Worm (Caenorhabditis elegans) whole organism, L4 larva: ENCODE data around the gene dpy-9.

Experiments used
- F10B5.3 ChIP-seq: sonication (generic microtip); optimal IDR thresholded peaks from 2 replicates; lab custom pipeline; 2016; ENCODE audit warnings: mild to moderate bottlenecking, missing genetic modification characterization, missing compliant biosample characterization
- F44E2.7 ChIP-seq: fragments of 200-800 bp; sonication (Bioruptor generic); IDR thresholded peaks from 2 replicates; pipeline ENCODE4 v2.1.2; 2022; ENCODE audit warnings: missing genetic modification characterization, missing compliant biosample characterization
- R02D3.7 ChIP-seq: fragments of 150-350 bp; sonication (generic microtip); optimal IDR thresholded peaks from 3 replicates; lab custom pipeline; 2014; ENCODE audit warnings: missing biosample characterization, missing genetic modification characterization
- T20F7.1 ChIP-seq: fragments of 200-800 bp; sonication (Bioruptor generic); optimal IDR thresholded peaks from 2 replicates; lab custom pipeline; 2018; ENCODE audit warnings: mild to moderate bottlenecking, missing genetic modification characterization, missing compliant biosample characterization
- Y105C5A.15 ChIP-seq: fragments of 200-800 bp; sonication (Bioruptor generic); IDR thresholded peaks from 2 replicates; pipeline ENCODE4 v1.3.6; 2022; ENCODE audit warnings: missing genetic modification characterization, missing compliant biosample characterization
- Y75B8A.6 ChIP-seq: fragments of 200-800 bp; sonication (Bioruptor generic); IDR thresholded peaks from 2 replicates; pipeline ENCODE4 v1.3.6; 2022; ENCODE audit warnings: missing genetic modification reagents, missing genetic modification characterization, missing compliant biosample characterization
- arid-1 ChIP-seq: fragments of 200-800 bp; sonication (Bioruptor generic); conservative IDR thresholded peaks from 2 replicates; pipeline ENCODE4 v1.3.6; 2022; ENCODE audit warnings: missing genetic modification reagents, missing genetic modification characterization, missing compliant biosample characterization
- ceh-28 ChIP-seq: fragments of 150-350 bp; optimal IDR thresholded peaks from 2 replicates; lab custom pipeline; 2014; ENCODE audit warnings: missing biosample characterization, missing genetic modification reagents, missing genetic modification characterization
- cey-2 ChIP-seq: sonication (generic microtip); optimal IDR thresholded peaks from 3 replicates; lab custom pipeline; 2017; ENCODE audit warnings: missing genetic modification characterization, mild to moderate bottlenecking, missing compliant biosample characterization, antibody characterized with exemption, borderline replicate concordance; ENCODE audit not compliant: insufficient read depth
- ctbp-1 ChIP-seq: fragments of 200-800 bp; sonication (Bioruptor generic); IDR thresholded peaks from 2 replicates; pipeline ENCODE4 v1.3.6; 2022; ENCODE audit warnings: missing genetic modification reagents, missing genetic modification characterization, missing compliant biosample characterization
- daf-12 ChIP-seq: fragments of 150-350 bp; optimal IDR thresholded peaks from 2 replicates; lab custom pipeline; 2014; ENCODE audit warnings: missing biosample characterization, missing genetic modification reagents, missing genetic modification characterization
- daf-16 ChIP-seq, 3 experiments: sonication (generic microtip); optimal IDR thresholded peaks; 2 replicates each; lab custom pipeline; 2016 to 2017; ENCODE audit warnings: missing genetic modification characterization in 3 of 3, missing genetic modification reagents in 3 of 3, mild to moderate bottlenecking in 2 of 3, missing compliant biosample characterization in 2 of 3, missing biosample characterization in 1 of 3, moderate library complexity in 1 of 3
- dmd-6 ChIP-seq: fragments of 200-800 bp; sonication (Bioruptor generic); IDR thresholded peaks from 2 replicates; pipeline ENCODE4 v1.3.6; 2022; ENCODE audit warnings: missing genetic modification reagents, missing genetic modification characterization, missing compliant biosample characterization
- dmd-9 ChIP-seq: fragments of 200-800 bp; sonication (Bioruptor generic); IDR thresholded peaks from 2 replicates; pipeline ENCODE4 v1.3.6; 2022; ENCODE audit warnings: missing genetic modification reagents, missing genetic modification characterization, missing compliant biosample characterization
- dpl-1 ChIP-seq: fragments of 150-350 bp; optimal IDR thresholded peaks from 2 replicates; lab custom pipeline; 2014; ENCODE audit warnings: missing biosample characterization, missing genetic modification reagents, missing genetic modification characterization
- dve-1 ChIP-seq: sonication (generic microtip); optimal IDR thresholded peaks from 2 replicates; lab custom pipeline; 2017; ENCODE audit warnings: antibody characterized with exemption, mild to moderate bottlenecking, missing genetic modification characterization, missing compliant biosample characterization; ENCODE audit not compliant: insufficient read depth
- egl-43 ChIP-seq: fragments of 200-800 bp; sonication (Bioruptor generic); IDR thresholded peaks from 2 replicates; pipeline ENCODE4 v1.3.6; 2022; ENCODE audit warnings: missing genetic modification reagents, missing genetic modification characterization, missing compliant biosample characterization
- gei-8 ChIP-seq: fragments of 200-800 bp; sonication (Bioruptor generic); optimal IDR thresholded peaks from 2 replicates; lab custom pipeline; 2018; ENCODE audit warnings: mild to moderate bottlenecking, missing genetic modification characterization, missing compliant biosample characterization
- hif-1 ChIP-seq, 2 experiments: sonication (generic microtip); optimal IDR thresholded peaks; 2 replicates each; lab custom pipeline; 2016 to 2017; ENCODE audit warnings: missing compliant biosample characterization in 2 of 2, missing genetic modification characterization in 2 of 2, missing genetic modification reagents in 2 of 2, missing genotype in 2 of 2, mild to moderate bottlenecking in 1 of 2
- hlh-11 ChIP-seq: fragments of 200-800 bp; sonication (Bioruptor generic); optimal IDR thresholded peaks from 2 replicates; lab custom pipeline; 2018; ENCODE audit warnings: mild to moderate bottlenecking, missing genetic modification characterization, missing compliant biosample characterization
- hlh-30 ChIP-seq: sonication (generic microtip); optimal IDR thresholded peaks from 2 replicates; lab custom pipeline; 2017; ENCODE audit warnings: antibody characterized with exemption, mild to moderate bottlenecking, missing genetic modification characterization, missing compliant biosample characterization; ENCODE audit not compliant: insufficient read depth
- lin-1 ChIP-seq: fragments of 200-800 bp; sonication (Bioruptor generic); IDR thresholded peaks from 2 replicates; pipeline ENCODE4 v1.3.6; 2022; ENCODE audit warnings: missing genetic modification reagents, missing genetic modification characterization, missing compliant biosample characterization
- lin-15B ChIP-seq: fragments of 150-350 bp; sonication (generic microtip); optimal IDR thresholded peaks from 3 replicates; lab custom pipeline; 2014; ENCODE audit warnings: missing biosample characterization, missing genetic modification characterization
- lin-38 ChIP-seq: fragments of 200-800 bp; sonication (Bioruptor generic); IDR thresholded peaks from 2 replicates; pipeline ENCODE4 v1.3.6; 2022; ENCODE audit warnings: missing genetic modification reagents, missing genetic modification characterization, missing compliant biosample characterization
- mdl-1 ChIP-seq, 2 experiments: fragments of 150-350 bp in 1 of 2; sonication (generic microtip) in 1 of 2; optimal IDR thresholded peaks; 2 replicates each; lab custom pipeline; 2014 to 2017; ENCODE audit warnings: missing biosample characterization in 2 of 2, missing genetic modification characterization in 2 of 2
- mep-1 ChIP-seq: fragments of 150-350 bp; sonication (generic microtip); optimal IDR thresholded peaks from 3 replicates; lab custom pipeline; 2014; ENCODE audit warnings: missing biosample characterization, missing genetic modification characterization
- mes-2 ChIP-seq: sonication (generic microtip); optimal IDR thresholded peaks from 2 replicates; lab custom pipeline; 2016; ENCODE audit warnings: missing genotype, mild to moderate bottlenecking, missing genetic modification characterization, missing compliant biosample characterization; ENCODE audit not compliant: poor library complexity, severe bottlenecking
- mxl-3 ChIP-seq: fragments of 200-800 bp; sonication (Bioruptor generic); optimal IDR thresholded peaks from 2 replicates; lab custom pipeline; 2018; ENCODE audit warnings: mild to moderate bottlenecking, missing genetic modification characterization, missing compliant biosample characterization
- nhr-102 ChIP-seq: sonication (generic microtip); optimal IDR thresholded peaks from 2 replicates; lab custom pipeline; 2016; ENCODE audit warnings: mild to moderate bottlenecking, missing genetic modification characterization, moderate library complexity, missing compliant biosample characterization
- nhr-28 ChIP-seq: fragments of 150-350 bp; optimal IDR thresholded peaks from 2 replicates; lab custom pipeline; 2014; ENCODE audit warnings: missing biosample characterization, missing genetic modification characterization
- nhr-42 ChIP-seq: fragments of 200-800 bp; sonication (Bioruptor generic); IDR thresholded peaks from 2 replicates; pipeline ENCODE4 v1.3.6; 2022; ENCODE audit warnings: missing genetic modification characterization, missing compliant biosample characterization
- nhr-48 ChIP-seq: sonication (generic microtip); optimal IDR thresholded peaks from 2 replicates; lab custom pipeline; 2016; ENCODE audit warnings: mild to moderate bottlenecking, missing genetic modification characterization, missing compliant biosample characterization
- nhr-77 ChIP-seq: fragments of 150-350 bp; optimal IDR thresholded peaks from 2 replicates; lab custom pipeline; 2014; ENCODE audit warnings: missing biosample characterization, missing genetic modification characterization
- pha-4 ChIP-seq, 2 experiments: fragments of 150-350 bp in 1 of 2; fragments of 200-800 bp in 1 of 2; sonication (Bioruptor generic) in 1 of 2; IDR thresholded peaks in 1 of 2; optimal IDR thresholded peaks in 1 of 2; 2 replicates each; pipeline versions ENCODE4 v1.3.6 to Lab custom; 2014 to 2022; ENCODE audit warnings: missing genetic modification characterization in 2 of 2, missing genetic modification reagents in 2 of 2, missing biosample characterization in 1 of 2, missing compliant biosample characterization in 1 of 2
- php-3 ChIP-seq: fragments of 200-800 bp; sonication (Bioruptor generic); IDR thresholded peaks from 2 replicates; pipeline ENCODE4 v1.3.6; 2022; ENCODE audit warnings: missing genetic modification reagents, missing genetic modification characterization, missing compliant biosample characterization
- pqm-1 ChIP-seq: sonication (generic microtip); optimal IDR thresholded peaks from 2 replicates; lab custom pipeline; 2017; ENCODE audit warnings: missing biosample characterization, missing genetic modification characterization
- skn-1 ChIP-seq: fragments of 150-350 bp; optimal IDR thresholded peaks from 2 replicates; lab custom pipeline; 2014; ENCODE audit warnings: missing biosample characterization, missing genetic modification characterization
- tra-1 ChIP-seq: fragments of 200-800 bp; sonication (Bioruptor generic); IDR thresholded peaks from 2 replicates; pipeline ENCODE4 v1.3.6; 2022; ENCODE audit warnings: missing genetic modification reagents, missing genetic modification characterization, missing compliant biosample characterization
- unc-130 ChIP-seq: sonication (generic microtip); optimal IDR thresholded peaks from 2 replicates; lab custom pipeline; 2016; ENCODE audit warnings: missing genetic modification reagents, missing genetic modification characterization, missing compliant biosample characterization
- unc-62 ChIP-seq, 3 experiments: fragments of 150-350 bp in 1 of 3; sonication (generic microtip); optimal IDR thresholded peaks in 2 of 3; peaks in 1 of 3; 1 replicate in 1 of 3; 2 replicates in 2 of 3; lab custom pipeline; 2014 to 2017; ENCODE audit warnings: missing biosample characterization in 3 of 3, missing genetic modification characterization in 3 of 3, missing genetic modification reagents in 3 of 3, missing genotype in 1 of 3
- vab-7 ChIP-seq: fragments of 200-800 bp; sonication (Bioruptor generic); IDR thresholded peaks from 2 replicates; pipeline ENCODE4 v1.3.6; 2022; ENCODE audit warnings: missing genetic modification reagents, missing genetic modification characterization, missing compliant biosample characterization
- zfp-3 ChIP-seq: fragments of 200-800 bp; sonication (Bioruptor generic); conservative IDR thresholded peaks from 2 replicates; pipeline ENCODE4 v1.3.6; 2022; ENCODE audit warnings: missing genetic modification reagents, missing genetic modification characterization, missing compliant biosample characterization

dpy-9 gene

DNA sequence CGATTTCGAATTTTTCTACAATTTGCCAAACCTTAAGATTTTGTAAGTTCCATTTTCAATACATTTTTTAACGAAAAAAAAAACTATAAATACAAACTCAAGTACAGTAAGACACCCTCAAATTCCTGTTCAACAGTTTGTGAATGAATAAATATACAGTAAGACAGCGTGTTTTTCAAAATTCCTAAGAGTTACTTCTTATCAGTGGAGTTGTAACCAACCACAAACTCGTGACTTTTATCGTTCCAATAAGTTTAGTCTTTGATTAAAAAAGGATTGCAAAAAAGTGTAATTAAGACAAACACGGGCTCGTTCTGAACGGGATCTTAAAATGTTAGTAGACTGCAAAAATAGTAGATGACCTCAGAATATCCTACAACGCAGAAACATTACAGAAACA, 16.1 kb upstream of the dpy-9 start:
- peak; percentile 54 for TF ChIP-seq pqm-1 (tag; lab: Kevin White, UChicago)
- TF ChIP-seq F44E2.7 (GFP tag; lab: Robert Waterston, UW) = no peak
- TF ChIP-seq ceh-28 (tag; lab: Kevin White, UChicago) = no peak
- TF ChIP-seq nhr-28 (tag; lab: Kevin White, UChicago) = peak; percentile 64
- TF ChIP-seq nhr-77 (tag; lab: Kevin White, UChicago) = peak; percentile 57
- no peak for TF ChIP-seq vab-7 (GFP tag; lab: Robert Waterston, UW)
- TF ChIP-seq Y105C5A.15 = no peak
- TF ChIP-seq dve-1 (tag; lab: Kevin White, UChicago) = peak; percentile 48
- TF ChIP-seq daf-16 (GFP tag; optimal IDR thresholded peaks at IDR 0.05; lab: Kevin White, UChicago) = no peak
- peak; percentile 78 for TF ChIP-seq daf-16 (tag; optimal IDR thresholded peaks at IDR 0.05; lab: Kevin White, UChicago)
- no peak for TF ChIP-seq gei-8 (GFP tag; lab: Kevin White, UChicago)
- no peak for TF ChIP-seq arid-1 (GFP tag; lab: Robert Waterston, UW)
- no peak for TF ChIP-seq F10B5.3 (tag; lab: Kevin White, UChicago)
- TF ChIP-seq dmd-9 (GFP tag; lab: Robert Waterston, UW) = no peak
- TF ChIP-seq zfp-3 = no peak
- peak; percentile 28 for TF ChIP-seq hlh-11

DNA sequence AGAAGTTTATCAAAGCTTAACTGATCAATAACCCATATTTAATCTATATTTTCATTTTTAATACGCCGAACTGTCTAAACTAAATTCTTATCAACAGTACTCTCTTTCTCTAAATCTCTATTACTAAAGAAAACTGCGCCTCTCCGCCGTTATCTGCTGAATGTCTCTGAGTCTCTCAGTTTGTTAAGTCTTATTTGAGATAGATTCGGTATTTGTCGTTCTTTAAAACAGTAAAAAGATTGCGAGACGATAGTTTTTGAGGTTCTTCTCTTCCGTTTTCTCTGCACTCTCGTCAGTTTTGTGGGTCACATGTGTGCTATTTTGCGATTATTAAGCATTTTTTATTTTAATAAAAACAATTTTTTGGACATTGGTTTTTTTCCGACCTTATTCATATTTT, 15.2 kb upstream of the dpy-9 start, which contains the start of gene sma-10:
TSS of gene sma-10 (plus strand) at position 236 of the 400 bp plus-strand sequence.
- no peak for TF ChIP-seq egl-43 (GFP tag; lab: Robert Waterston, UW)
- no peak for TF ChIP-seq R02D3.7 (tag; lab: Kevin White, UChicago)
- TF ChIP-seq lin-1 (GFP tag; lab: Robert Waterston, UW) = peak; percentile 78; the same call in 1 of the 2 replicates
- peak; percentile 98 for TF ChIP-seq dve-1 (tag; lab: Kevin White, UChicago)
- no peak for TF ChIP-seq nhr-42 (GFP tag; lab: Robert Waterston, UW)
- TF ChIP-seq php-3 (GFP tag; lab: Robert Waterston, UW) = peak; percentile 89
- peak in 1 of 2 experiments; percentile 61 for TF ChIP-seq mdl-1 (tag; optimal IDR thresholded peaks at IDR 0.05; lab: Kevin White, UChicago)
- peak; percentile 54 for TF ChIP-seq T20F7.1 (GFP tag; lab: Kevin White, UChicago)
- TF ChIP-seq lin-15B = no peak
- peak; percentile 65 for TF ChIP-seq pha-4 (GFP tag; IDR thresholded peaks at IDR 0.05; lab: Robert Waterston, UW)
- TF ChIP-seq pha-4 (tag; optimal IDR thresholded peaks at IDR 0.05; lab: Kevin White, UChicago) = no peak
- TF ChIP-seq hlh-11 = peak; percentile 93
- peak; percentile 34 for TF ChIP-seq dpl-1 (GFP tag; lab: Kevin White, UChicago)
- TF ChIP-seq Y105C5A.15 = no peak
- peak; percentile 38 for TF ChIP-seq cey-2
- peak; percentile 15; the same call in 1 of the 2 replicates for TF ChIP-seq tra-1 (GFP tag; lab: Robert Waterston, UW)
- TF ChIP-seq ctbp-1 (GFP tag; lab: Robert Waterston, UW) = no peak
- TF ChIP-seq daf-12 (tag; lab: Kevin White, UChicago) = no peak
- TF ChIP-seq nhr-28 (tag; lab: Kevin White, UChicago) = peak; percentile 92
- TF ChIP-seq mes-2 (tag; lab: Kevin White, UChicago) = peak; percentile 40
- TF ChIP-seq dmd-9 (GFP tag; lab: Robert Waterston, UW) = no peak
- TF ChIP-seq nhr-48 (tag; lab: Kevin White, UChicago) = peak; percentile 64
- TF ChIP-seq skn-1 = no peak
- TF ChIP-seq hlh-30 (tag; lab: Kevin White, UChicago) = peak; percentile 71
- TF ChIP-seq hif-1 (tag; optimal IDR thresholded peaks at IDR 0.05; lab: Kevin White, UChicago) = peak in 1 of 2 experiments; percentile 29
- TF ChIP-seq mep-1 (tag; lab: Kevin White, UChicago) = peak; percentile 74
- TF ChIP-seq nhr-77 (tag; lab: Kevin White, UChicago) = peak; percentile 92
- TF ChIP-seq unc-62 (GFP tag; optimal IDR thresholded peaks at IDR 0.05 in 1 of 2; lab: Kevin White, UChicago) = peak in 1 of 2 experiments; percentile 49
- TF ChIP-seq unc-62 (tag; optimal IDR thresholded peaks at IDR 0.05; lab: Kevin White, UChicago) = no peak
- TF ChIP-seq pqm-1 (tag; lab: Kevin White, UChicago) = peak; percentile 99
- peak in 1 of 2 experiments; percentile 25 for TF ChIP-seq daf-16 (GFP tag; optimal IDR thresholded peaks at IDR 0.05; lab: Kevin White, UChicago)
- peak; percentile 92 for TF ChIP-seq daf-16 (tag; optimal IDR thresholded peaks at IDR 0.05; lab: Kevin White, UChicago)
- TF ChIP-seq unc-130 (GFP tag; lab: Kevin White, UChicago) = no peak
- peak; percentile 58 for TF ChIP-seq nhr-102 (tag; lab: Kevin White, UChicago)
- TF ChIP-seq Y75B8A.6 (GFP tag; lab: Robert Waterston, UW) = no peak
- peak; percentile 83 for TF ChIP-seq dmd-6 (GFP tag; lab: Robert Waterston, UW)
- peak; percentile 32 for TF ChIP-seq mxl-3 (GFP tag; lab: Kevin White, UChicago)
- peak; percentile 52 for TF ChIP-seq lin-38 (GFP tag; lab: Robert Waterston, UW)
- TF ChIP-seq, all 104 proteins: peak for 24
